Worm (Caenorhabditis elegans) whole organism, late embryonic: Measurements from ENCODE around the gene fbxa-194.

Source experiments
- pat-9 ChIP-seq: fragments of 200-800 bp; sonication (Bioruptor generic); optimal IDR thresholded peaks from 2 replicates; lab custom pipeline; 2018; ENCODE audit warnings: mild to moderate bottlenecking, missing genetic modification characterization, moderate library complexity, missing compliant biosample characterization
- rnt-1 ChIP-seq: sonication (generic microtip); optimal IDR thresholded peaks from 2 replicates; lab custom pipeline; 2016; ENCODE audit warnings: missing genetic modification characterization, missing compliant biosample characterization

ce11 chrV:19752879-19753278, 25.6 kb downstream of the fbxa-194 start:
- TF ChIP-seq pat-9 = no peak
- TF ChIP-seq rnt-1 = no peak
